Fruit fly (Drosophila melanogaster): ENCODE data around the gene Oatp33Ea.

Gene Oatp33Ea

DNA sequence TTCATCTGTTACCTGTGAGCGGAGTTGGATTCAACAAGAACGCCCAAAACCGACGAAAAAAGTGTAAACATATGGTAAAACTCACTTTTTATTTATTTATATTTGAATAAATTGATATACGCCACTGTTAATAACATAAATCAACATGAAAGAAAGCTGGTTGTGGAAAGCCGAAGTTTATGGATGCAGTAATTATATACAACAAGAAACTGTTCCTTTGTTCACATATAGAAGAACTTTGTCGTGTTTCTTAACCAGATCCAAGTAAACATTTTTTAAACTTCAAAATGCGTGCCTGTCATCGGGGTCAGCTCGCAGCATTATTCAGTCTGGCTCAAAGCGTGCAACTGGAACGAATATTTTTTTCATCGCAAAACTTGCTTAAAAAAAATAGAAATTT lies 47.8 kb downstream of the Oatp33Ea start, which contains the start of gene Pkd2:
TSS of gene Pkd2 (plus strand) at position 301 of the 400 bp plus-strand sequence.
- TF ChIP-seq Ptx1 (GFP tag; IDR thresholded peaks at IDR 0.05) (no peak), nau (GFP tag; optimal IDR thresholded peaks at IDR 0.05) (no peak), CG16779 (GFP tag; IDR thresholded peaks at IDR 0.05) (no peak), so (GFP tag; IDR thresholded peaks at IDR 0.05) (no peak), Atf-2 (GFP tag; optimal IDR thresholded peaks at IDR 0.05) (no peak), schlank (tag; optimal IDR thresholded peaks at IDR 0.05) (no peak)

DNA sequence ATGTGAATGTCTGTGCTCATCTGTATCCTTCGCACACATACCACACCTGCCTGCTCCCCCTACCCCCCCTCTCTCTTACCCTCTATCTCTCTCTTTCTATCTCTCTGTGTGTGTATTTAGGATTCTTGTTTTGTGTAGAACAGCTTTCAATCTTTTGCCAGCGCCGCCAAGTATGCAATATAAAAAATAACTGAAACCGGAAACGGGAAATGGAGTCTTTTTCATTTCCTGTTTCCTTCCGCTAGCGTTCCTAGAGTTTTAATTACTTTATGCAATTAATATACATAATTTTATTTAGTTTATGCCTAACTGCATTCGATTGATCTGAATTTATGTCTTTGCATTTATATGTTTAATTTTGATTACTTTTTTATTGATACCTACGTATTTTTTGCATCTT lies 53.3 kb downstream of the Oatp33Ea start:
- TF ChIP-seq fd102C (GFP tag; optimal IDR thresholded peaks at IDR 0.05) (peak; percentile 3), slou (GFP tag; optimal IDR thresholded peaks at IDR 0.05) (no peak), Ets97D (GFP tag; optimal IDR thresholded peaks at IDR 0.05) (peak; percentile 31), sens (GFP tag) (peak; percentile 24), crp (GFP tag; optimal IDR thresholded peaks at IDR 0.05) (no peak), CG30431 (GFP tag; optimal IDR thresholded peaks at IDR 0.05) (no peak), maf-S (GFP tag; optimal IDR thresholded peaks at IDR 0.05) (no peak), CG7271 (tag; optimal IDR thresholded peaks at IDR 0.05) (peak; percentile 59)
